Fruit fly (Drosophila melanogaster) whole organism, prepupa: Measurements from ENCODE around the gene CG44037.

Experiments used
- CG10631 ChIP-seq: fragments of 200-800 bp; sonication (Bioruptor generic); optimal IDR thresholded peaks from 2 replicates; lab custom pipeline; 2016; ENCODE audit warnings: missing biosample characterization, missing genetic modification characterization
- CG10669 ChIP-seq: fragments of 200-800 bp; sonication (Bioruptor generic); optimal IDR thresholded peaks from 3 replicates; lab custom pipeline; 2018; ENCODE audit warnings: missing biosample characterization, mild to moderate bottlenecking, missing genetic modification characterization, moderate library complexity
- CG11762 ChIP-seq: fragments of 200-800 bp; sonication (Bioruptor generic); optimal IDR thresholded peaks from 3 replicates; lab custom pipeline; 2016; ENCODE audit warnings: missing biosample characterization, missing genetic modification characterization; ENCODE audit not compliant: insufficient read depth
- CG1621 ChIP-seq: fragments of 200-800 bp; sonication (Bioruptor generic); optimal IDR thresholded peaks from 3 replicates; lab custom pipeline; 2018; ENCODE audit warnings: missing biosample characterization, mild to moderate bottlenecking, missing genetic modification characterization
- CG32006 ChIP-seq: fragments of 200-800 bp; sonication (Bioruptor generic); optimal IDR thresholded peaks from 3 replicates; lab custom pipeline; 2017; ENCODE audit warnings: missing biosample characterization, mild to moderate bottlenecking, missing genetic modification characterization
- CG34406 ChIP-seq: fragments of 200-800 bp; sonication (Bioruptor generic); optimal IDR thresholded peaks from 3 replicates; lab custom pipeline; 2016; ENCODE audit warnings: missing biosample characterization, missing genetic modification characterization
- CG3919 ChIP-seq: fragments of 200-800 bp; sonication (Bioruptor generic); optimal IDR thresholded peaks from 3 replicates; lab custom pipeline; 2016; ENCODE audit warnings: missing biosample characterization, missing genetic modification characterization
- CG6163 ChIP-seq: fragments of 200-800 bp; sonication (Bioruptor generic); IDR thresholded peaks from 3 replicates; pipeline ENCODE4 v1.3.6; 2022; ENCODE audit warnings: missing biosample characterization, missing genetic modification characterization
- CG6276 ChIP-seq: fragments of 200-800 bp; sonication (Bioruptor generic); optimal IDR thresholded peaks from 2 replicates; lab custom pipeline; 2017; ENCODE audit warnings: missing biosample characterization, mild to moderate bottlenecking, missing genetic modification characterization
- CG6792 ChIP-seq: fragments of 200-800 bp; sonication (Bioruptor generic); optimal IDR thresholded peaks from 3 replicates; lab custom pipeline; 2016; ENCODE audit warnings: missing biosample characterization, missing genetic modification characterization
- CG7368 ChIP-seq: fragments of 200-800 bp; sonication (Bioruptor generic); optimal IDR thresholded peaks from 3 replicates; lab custom pipeline; 2016; ENCODE audit warnings: missing biosample characterization, missing genetic modification characterization
- CG9139 ChIP-seq: fragments of 200-800 bp; sonication (Bioruptor generic); optimal IDR thresholded peaks from 3 replicates; lab custom pipeline; 2017; ENCODE audit warnings: missing biosample characterization, mild to moderate bottlenecking, missing genetic modification characterization
- Eip93F ChIP-seq: fragments of 200-800 bp; sonication (Bioruptor generic); optimal IDR thresholded peaks from 2 replicates; lab custom pipeline; 2016; ENCODE audit warnings: missing biosample characterization, mild to moderate bottlenecking, missing genetic modification characterization
- Ets21C ChIP-seq: fragments of 200-800 bp; sonication (Bioruptor generic); optimal IDR thresholded peaks from 3 replicates; lab custom pipeline; 2016; ENCODE audit warnings: missing biosample characterization, missing genetic modification characterization
- Ets96B ChIP-seq: fragments of 200-800 bp; optimal IDR thresholded peaks from 2 replicates; lab custom pipeline; 2019; ENCODE audit warnings: missing biosample characterization, mild to moderate bottlenecking, missing genetic modification characterization, moderate library complexity
- Gug ChIP-seq: fragments of 200-800 bp; sonication (Bioruptor generic); IDR thresholded peaks from 2 replicates; pipeline ENCODE4 v1.3.6; 2022; ENCODE audit warnings: missing biosample characterization, missing genetic modification characterization
- Hr38 ChIP-seq: sonication (Bioruptor generic); optimal IDR thresholded peaks from 2 replicates; lab custom pipeline; 2016; ENCODE audit warnings: missing biosample characterization, missing genetic modification characterization
- Hr4 ChIP-seq: fragments of 200-800 bp; sonication (Bioruptor generic); optimal IDR thresholded peaks from 3 replicates; lab custom pipeline; 2016; ENCODE audit warnings: missing biosample characterization, missing genetic modification characterization
- Met ChIP-seq: fragments of 200-800 bp; sonication (Bioruptor generic); optimal IDR thresholded peaks from 3 replicates; lab custom pipeline; 2016; ENCODE audit warnings: missing biosample characterization, missing genetic modification characterization
- OdsH ChIP-seq: fragments of 200-800 bp; sonication (Bioruptor generic); optimal IDR thresholded peaks from 3 replicates; lab custom pipeline; 2016; ENCODE audit warnings: missing biosample characterization, missing genetic modification characterization
- Smox ChIP-seq: fragments of 200-800 bp; sonication (Bioruptor generic); optimal IDR thresholded peaks from 3 replicates; lab custom pipeline; 2016; ENCODE audit warnings: missing biosample characterization, missing genetic modification characterization
- Sox102F ChIP-seq: fragments of 200-800 bp; sonication (Bioruptor generic); optimal IDR thresholded peaks from 2 replicates; lab custom pipeline; 2016; ENCODE audit warnings: missing biosample characterization, mild to moderate bottlenecking, missing genetic modification characterization
- achi ChIP-seq: fragments of 200-800 bp; sonication (Bioruptor generic); optimal IDR thresholded peaks from 3 replicates; lab custom pipeline; 2016; ENCODE audit warnings: missing biosample characterization, missing genetic modification characterization
- acj6 ChIP-seq: fragments of 200-800 bp; sonication (Bioruptor generic); optimal IDR thresholded peaks from 3 replicates; lab custom pipeline; 2016; ENCODE audit warnings: missing biosample characterization, missing genetic modification characterization
- cyc ChIP-seq: fragments of 200-800 bp; sonication (Bioruptor generic); optimal IDR thresholded peaks from 3 replicates; lab custom pipeline; 2016; ENCODE audit warnings: missing biosample characterization, missing genetic modification characterization
- dac ChIP-seq: fragments of 200-800 bp; sonication (Bioruptor generic); optimal IDR thresholded peaks from 2 replicates; lab custom pipeline; 2017; ENCODE audit warnings: missing biosample characterization, mild to moderate bottlenecking, missing genetic modification characterization
- dsx ChIP-seq: fragments of 200-800 bp; optimal IDR thresholded peaks from 3 replicates; lab custom pipeline; 2019; ENCODE audit warnings: missing biosample characterization, mild to moderate bottlenecking, missing genetic modification characterization, moderate library complexity; ENCODE audit not compliant: poor library complexity, severe bottlenecking
- eg ChIP-seq: fragments of 200-800 bp; sonication (Bioruptor generic); IDR thresholded peaks from 3 replicates; pipeline ENCODE4 v1.3.6; 2022; ENCODE audit warnings: missing biosample characterization, missing genetic modification characterization
- fd59A ChIP-seq: fragments of 200-800 bp; sonication (Bioruptor generic); optimal IDR thresholded peaks from 2 replicates; lab custom pipeline; 2017; ENCODE audit warnings: missing biosample characterization, mild to moderate bottlenecking, missing genetic modification characterization, missing genetic modification reagents
- fd85E ChIP-seq: fragments of 200-800 bp; sonication (Bioruptor generic); optimal IDR thresholded peaks from 3 replicates; lab custom pipeline; 2016; ENCODE audit warnings: missing biosample characterization, missing genetic modification characterization
- net ChIP-seq: fragments of 200-800 bp; sonication (Bioruptor generic); optimal IDR thresholded peaks from 3 replicates; lab custom pipeline; 2016; ENCODE audit warnings: missing biosample characterization, missing genetic modification characterization
- salr ChIP-seq, 2 experiments: fragments of 200-800 bp; sonication (Bioruptor generic); optimal IDR thresholded peaks; 3 replicates each; lab custom pipeline; 2016 to 2018; ENCODE audit warnings: missing biosample characterization in 2 of 2, missing genetic modification characterization in 2 of 2, mild to moderate bottlenecking in 1 of 2
- spab ChIP-seq: fragments of 200-800 bp; sonication (Bioruptor generic); optimal IDR thresholded peaks from 2 replicates; lab custom pipeline; 2017; ENCODE audit warnings: missing biosample characterization, mild to moderate bottlenecking, missing genetic modification characterization, missing genetic modification reagents
- ss ChIP-seq, 2 experiments: fragments of 200-800 bp; sonication (Bioruptor generic); optimal IDR thresholded peaks; 2 replicates in 1 of 2; 3 replicates in 1 of 2; lab custom pipeline; 2017 to 2018; ENCODE audit warnings: mild to moderate bottlenecking in 2 of 2, missing biosample characterization in 2 of 2, missing genetic modification characterization in 2 of 2, moderate library complexity in 1 of 2
- svp ChIP-seq: fragments of 200-800 bp; sonication (Bioruptor generic); peaks from one replicate; lab custom pipeline; 2016; ENCODE audit warnings: missing biosample characterization, missing genetic modification characterization
- topi ChIP-seq: fragments of 200-800 bp; sonication (Bioruptor generic); optimal IDR thresholded peaks from 3 replicates; lab custom pipeline; 2016; ENCODE audit warnings: missing biosample characterization, missing genetic modification characterization
- vri ChIP-seq: fragments of 200-800 bp; sonication (Bioruptor generic); optimal IDR thresholded peaks from 3 replicates; lab custom pipeline; 2016; ENCODE audit warnings: missing biosample characterization, mild to moderate bottlenecking, missing genetic modification characterization

Gene CG44037

DNA sequence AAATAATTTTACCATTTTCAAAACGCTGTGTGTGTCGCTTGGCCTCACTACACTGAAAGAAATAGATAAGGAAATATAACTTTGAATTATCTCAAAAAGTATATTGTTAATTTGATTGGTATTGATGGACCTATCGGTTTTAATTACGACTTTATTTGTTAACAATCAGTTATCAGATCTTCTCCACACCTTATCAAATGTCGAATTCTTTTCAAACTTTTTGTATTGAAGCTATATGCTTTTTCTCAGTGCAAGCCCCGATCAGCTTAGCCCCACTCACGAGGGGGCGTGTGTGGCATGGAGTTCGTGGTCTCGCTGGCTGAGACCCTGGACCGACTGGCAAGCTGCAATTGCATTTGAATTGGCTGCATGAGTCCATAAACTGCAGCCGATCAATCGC lies 38.7 kb downstream of the CG44037 start (continued):
- TF ChIP-seq spab (peak; percentile 13), CG9139 (GFP tag; lab: Kevin White, UChicago) (no peak), CG3919 (GFP tag; lab: Kevin White, UChicago) (peak; percentile 39), CG11762 (GFP tag; lab: Kevin White, UChicago) (no peak), CG34406 (GFP tag; lab: Kevin White, UChicago) (no peak), CG1621 (tag; lab: Kevin White, UChicago) (peak; percentile 2), Sox102F (GFP tag; lab: Kevin White, UChicago) (no peak), acj6 (GFP tag; lab: Kevin White, UChicago) (peak; percentile 28), ss (GFP tag; optimal IDR thresholded peaks at IDR 0.05; lab: Kevin White, UChicago) (no peak), salr (GFP tag; optimal IDR thresholded peaks at IDR 0.05; lab: Kevin White, UChicago) (peak in 1 of 2 experiments; percentile 58), vri (GFP tag; lab: Kevin White, UChicago) (no peak), svp (GFP tag; lab: Kevin White, UChicago) (peak; percentile 78), CG6276 (peak; percentile 78), OdsH (GFP tag; lab: Kevin White, UChicago) (peak; percentile 46), Ets96B (peak; percentile 39), CG6163 (GFP tag; lab: Robert Waterston, UW) (peak; percentile 58; the same call in 1 of the 3 replicates), CG10669 (GFP tag; lab: Kevin White, UChicago) (peak; percentile 18), fd59A (no peak), Hr38 (GFP tag; lab: Kevin White, UChicago) (no peak), Gug (peak; percentile 58)

DNA sequence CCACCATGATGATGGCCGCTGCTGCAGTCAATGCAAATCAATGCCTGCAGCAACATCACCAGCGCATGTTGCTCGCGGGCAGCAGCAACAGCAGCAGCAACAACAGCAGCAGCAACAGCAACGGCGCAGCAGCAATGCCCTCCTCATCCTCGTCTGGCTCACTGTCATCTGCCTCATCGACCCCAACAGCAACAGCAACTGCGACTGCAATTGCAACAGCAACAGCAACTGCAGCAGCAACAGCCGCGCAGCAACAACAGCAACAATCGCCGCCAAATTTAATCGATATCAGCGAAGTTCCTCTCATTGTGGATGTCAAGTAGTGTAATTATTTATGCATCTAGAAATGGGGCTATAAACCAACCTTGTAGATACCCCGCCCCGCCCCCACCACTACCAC lies 43.0 kb downstream of the CG44037 start:
- TF ChIP-seq CG32006 (GFP tag; lab: Kevin White, UChicago) (no peak), CG9139 (GFP tag; lab: Kevin White, UChicago) (no peak), CG3919 (GFP tag; lab: Kevin White, UChicago) (peak; percentile 7), CG6163 (GFP tag; lab: Robert Waterston, UW) (no peak), Hr4 (GFP tag; lab: Kevin White, UChicago) (no peak), Met (GFP tag; lab: Kevin White, UChicago) (no peak), CG6792 (GFP tag; lab: Kevin White, UChicago) (no peak), fd85E (GFP tag; lab: Kevin White, UChicago) (no peak), CG1621 (tag; lab: Kevin White, UChicago) (no peak), svp (GFP tag; lab: Kevin White, UChicago) (peak; percentile 66), CG10669 (GFP tag; lab: Kevin White, UChicago) (no peak), eg (GFP tag; lab: Robert Waterston, UW) (0 out of 3 replicates have a peak, but pooled peaks have one; percentile 4), cyc (GFP tag; lab: Kevin White, UChicago) (no peak), topi (GFP tag; lab: Kevin White, UChicago) (no peak), achi (GFP tag; lab: Kevin White, UChicago) (no peak), dac (GFP tag; lab: Kevin White, UChicago) (no peak), CG7368 (GFP tag; lab: Kevin White, UChicago) (no peak), Smox (no peak), Eip93F (no peak), net (no peak), CG10631 (GFP tag; lab: Kevin White, UChicago) (no peak), Ets21C (GFP tag; lab: Kevin White, UChicago) (no peak), ss (GFP tag; optimal IDR thresholded peaks at IDR 0.05; lab: Kevin White, UChicago) (no peak), CG6276 (no peak)

dm6 chr3R:12302915-12303314 lies 44.4 kb downstream of the CG44037 start:
- no peak for TF ChIP-seq dsx (GFP tag; lab: Kevin White, UChicago)
- peak; percentile 76 for TF ChIP-seq svp (GFP tag; lab: Kevin White, UChicago)
- TF ChIP-seq, all 60 proteins: peak for 1
